Worm (Caenorhabditis elegans): Measurements from ENCODE around the gene F36H5.17.
"Not testable (repeated sequence)": the region's sequence is repeated elsewhere in the genome, so short reads cannot be mapped to it uniquely, and the experiment has no call there.

F36H5.17 gene

DNA sequence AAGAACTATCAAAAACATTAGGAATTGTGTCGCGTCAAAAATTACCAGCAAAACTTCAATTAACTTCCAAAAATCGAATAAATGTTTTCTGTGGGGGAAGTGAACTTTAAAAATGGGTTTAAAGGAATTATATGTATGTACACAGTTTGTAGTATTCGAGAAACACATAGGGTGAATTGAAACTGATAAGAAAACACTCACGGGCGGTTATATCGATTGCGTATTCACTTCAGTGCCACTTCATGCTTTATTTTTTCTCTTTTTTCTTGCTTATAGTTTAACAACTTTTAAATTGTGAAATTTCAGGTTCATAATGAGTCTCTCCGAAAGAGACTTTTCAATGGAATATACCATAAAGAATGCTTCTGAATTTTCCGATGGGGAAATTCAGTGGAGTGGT is 19.3 kb upstream of the F36H5.17 start, which contains the start of gene F36H5.14:
F36H5.14 (plus strand) TSS at position 301 of the 400 bp plus-strand sequence.
- not testable (repeated sequence) for TF ChIP-seq R02D3.7, nhr-77, gmeb-1 (tag; optimal IDR thresholded peaks at IDR 0.05)

DNA sequence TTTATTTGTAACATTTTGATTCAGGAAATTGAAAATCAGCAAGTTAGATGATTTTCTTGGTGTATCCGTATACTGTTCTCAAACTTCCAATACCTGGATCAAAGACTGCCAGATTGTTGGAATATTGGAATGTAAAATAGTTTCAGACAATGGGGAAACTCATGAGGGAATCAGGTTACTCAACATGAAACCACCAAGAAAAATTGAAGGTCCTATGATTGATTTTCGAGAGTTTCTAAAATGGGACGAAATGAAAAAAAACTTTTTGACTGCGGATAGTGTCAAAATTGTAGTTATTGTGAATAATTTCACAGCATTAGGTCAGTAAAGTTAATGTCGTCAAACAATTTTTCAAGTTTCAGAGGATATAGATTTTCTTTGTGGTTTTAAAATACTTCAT is 15.8 kb upstream of the F36H5.17 start, which contains the start of gene math-3:
math-3 (plus strand) TSS at position 301 of the 400 bp plus-strand sequence.
- no peak for TF ChIP-seq nhr-23 (tag; optimal IDR thresholded peaks at IDR 0.05)
- TF ChIP-seq lin-13 (GFP tag; optimal IDR thresholded peaks at IDR 0.05), result no peak
- no peak for TF ChIP-seq alr-1 (tag; optimal IDR thresholded peaks at IDR 0.05)
- no peak for TF ChIP-seq unc-55 (GFP tag; optimal IDR thresholded peaks at IDR 0.05)
- TF ChIP-seq nhr-6 (tag; optimal IDR thresholded peaks at IDR 0.05), result no peak
- TF ChIP-seq R02D3.7 (tag; optimal IDR thresholded peaks at IDR 0.05), result no peak

DNA sequence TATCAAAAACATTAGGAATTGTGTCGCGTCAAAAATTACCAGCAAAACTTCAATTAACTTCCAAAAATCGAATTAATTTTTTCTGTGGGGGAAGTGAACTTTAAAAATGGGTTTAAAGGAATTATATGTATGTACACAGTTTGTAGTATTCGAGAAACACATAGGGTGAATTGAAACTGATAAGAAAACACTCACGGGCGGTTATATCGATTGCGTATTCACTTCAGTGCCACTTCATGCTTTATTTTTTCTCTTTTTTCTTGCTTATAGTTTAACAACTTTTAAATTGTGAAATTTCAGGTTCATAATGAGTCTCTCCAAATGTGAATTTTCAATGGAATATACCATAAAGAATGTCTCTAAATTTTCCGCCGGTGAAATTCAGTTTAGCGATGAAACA is 15.4 kb upstream of the F36H5.17 start, which contains the start of gene math-26:
math-26 (plus strand) TSS at position 301 of the 400 bp plus-strand sequence.
- TF ChIP-seq snpc-4 (tag; optimal IDR thresholded peaks at IDR 0.05); Y55F3AM.14 (GFP tag; optimal IDR thresholded peaks at IDR 0.05); nhr-11 (tag; optimal IDR thresholded peaks at IDR 0.05): not testable (repeated sequence)

DNA sequence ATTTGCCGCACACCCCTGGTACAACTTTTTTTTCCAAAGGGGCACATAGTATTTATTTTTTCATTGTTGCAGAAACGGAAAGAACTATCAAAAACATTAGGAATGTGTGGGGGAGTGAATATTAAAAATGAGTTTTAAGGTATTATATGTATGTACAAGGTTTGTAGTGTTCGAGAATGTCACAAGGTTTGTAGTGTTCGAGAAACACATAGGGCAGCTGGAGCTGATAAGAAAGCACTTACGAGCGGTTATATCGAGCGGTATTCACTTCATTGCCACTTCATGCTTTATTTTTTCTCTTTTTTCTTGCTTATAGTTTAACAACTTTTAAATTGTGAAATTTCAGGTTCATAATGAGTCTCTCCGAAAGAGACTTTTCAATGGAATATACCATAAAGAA is 11.5 kb upstream of the F36H5.17 start:
- peak; percentile 34 for TF ChIP-seq fos-1 (tag; optimal IDR thresholded peaks at IDR 0.05)

DNA sequence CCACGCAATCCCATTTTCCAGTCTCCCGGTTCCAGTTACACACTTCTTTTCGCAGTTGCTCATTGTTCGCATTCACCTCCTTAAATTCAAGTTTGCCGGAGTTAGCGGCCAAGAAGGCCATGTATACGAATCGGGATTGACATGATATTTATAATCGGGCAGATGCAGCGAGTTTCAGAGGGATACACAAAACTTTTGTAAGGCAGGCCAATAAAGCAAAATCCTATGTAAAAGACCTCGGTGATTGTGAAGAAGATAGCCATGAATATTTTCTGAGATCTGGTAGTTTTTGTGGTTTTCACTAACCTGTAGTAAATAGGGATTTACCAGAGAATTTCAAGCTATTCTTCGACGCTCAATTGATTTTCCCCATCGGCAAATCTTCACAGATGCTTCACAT is 10.7 kb upstream of the F36H5.17 start:
- TF ChIP-seq ceh-82 (tag; optimal IDR thresholded peaks at IDR 0.05) (no peak), unc-62 (GFP tag; optimal IDR thresholded peaks at IDR 0.05) (no peak), nhr-77 (tag; optimal IDR thresholded peaks at IDR 0.05) (no peak), lin-13 (GFP tag; optimal IDR thresholded peaks at IDR 0.05) (no peak), R02D3.7 (tag; optimal IDR thresholded peaks at IDR 0.05) (no peak)

DNA sequence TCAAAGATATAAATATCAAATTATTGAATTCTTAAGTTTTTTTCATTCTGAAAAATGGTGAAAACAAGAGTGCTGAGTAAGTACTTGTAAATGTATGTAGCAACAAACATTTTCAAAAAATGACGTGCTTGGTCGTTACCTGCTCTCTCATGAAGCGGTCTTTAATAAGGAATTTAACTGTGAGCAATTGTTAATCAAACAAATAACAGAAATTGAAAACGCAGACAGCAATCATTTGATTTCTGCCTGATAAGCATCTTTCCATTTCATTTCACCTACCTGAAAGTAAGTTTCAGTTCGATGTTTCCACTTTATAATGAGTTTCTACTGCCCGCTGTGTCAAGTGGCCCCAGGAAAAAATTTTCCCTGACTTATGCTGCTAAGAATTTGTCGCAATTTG is 7.1 kb upstream of the F36H5.17 start, which contains the start of gene math-28:
math-28 (plus strand) TSS at position 301 of the 400 bp plus-strand sequence.
- no peak for TF ChIP-seq mab-5 (tag; optimal IDR thresholded peaks at IDR 0.05)
- TF ChIP-seq nhr-23 (tag; optimal IDR thresholded peaks at IDR 0.05), result no peak
- TF ChIP-seq lin-39 (tag; optimal IDR thresholded peaks at IDR 0.05), result no peak
- TF ChIP-seq nhr-12 (tag; optimal IDR thresholded peaks at IDR 0.05), result no peak
- no peak for TF ChIP-seq crh-2 (tag; optimal IDR thresholded peaks at IDR 0.05)
- TF ChIP-seq nhr-237 (tag; optimal IDR thresholded peaks at IDR 0.05), result no peak
- TF ChIP-seq ztf-4 (tag; optimal IDR thresholded peaks at IDR 0.05), result no peak
- TF ChIP-seq nhr-129 (tag; optimal IDR thresholded peaks at IDR 0.05), result no peak
- no peak for TF ChIP-seq unc-55 (GFP tag; optimal IDR thresholded peaks at IDR 0.05)
- no peak for TF ChIP-seq C34F6.9 (tag; optimal IDR thresholded peaks at IDR 0.05)
- TF ChIP-seq blmp-1 (tag; optimal IDR thresholded peaks at IDR 0.05; ENCODE audit: insufficient read depth), result no peak

DNA sequence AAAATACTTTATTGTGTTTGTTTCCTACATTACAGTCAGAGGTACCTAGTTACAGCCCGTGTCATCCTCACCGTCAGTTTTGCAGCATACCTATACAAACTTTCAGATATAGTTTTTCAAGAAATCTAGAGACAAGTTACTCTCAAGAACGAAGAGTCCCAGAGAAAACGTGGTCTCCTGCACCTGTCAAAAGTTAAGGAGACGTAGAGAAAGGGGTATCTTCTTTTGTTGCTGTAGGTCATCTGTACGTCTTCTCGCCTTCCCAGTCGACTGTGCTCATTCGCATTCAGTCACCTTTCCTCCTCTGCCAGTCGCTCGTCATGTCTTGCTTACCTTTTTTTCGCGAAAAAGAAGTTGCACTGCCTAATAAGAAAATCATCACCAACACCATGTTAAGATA is 5.6 kb upstream of the F36H5.17 start, which contains the start of gene F36H5.4:
F36H5.4 (plus strand) TSS at position 301 of the 400 bp plus-strand sequence.
- TF ChIP-seq nhr-77 (tag; optimal IDR thresholded peaks at IDR 0.05) (no peak), sma-9 (GFP tag; optimal IDR thresholded peaks at IDR 0.05) (no peak), sma-9 (tag; optimal IDR thresholded peaks at IDR 0.05) (no peak), nhr-23 (tag; optimal IDR thresholded peaks at IDR 0.05) (no peak), F13H6.1 (tag; optimal IDR thresholded peaks at IDR 0.05) (no peak), ceh-16 (tag; optimal IDR thresholded peaks at IDR 0.05) (no peak), Y55F3AM.14 (GFP tag; optimal IDR thresholded peaks at IDR 0.05) (no peak), nhr-25 (tag; optimal IDR thresholded peaks at IDR 0.05) (no peak), C34F6.9 (tag; optimal IDR thresholded peaks at IDR 0.05) (no peak), nhr-6 (tag; optimal IDR thresholded peaks at IDR 0.05) (no peak), crh-2 (tag; optimal IDR thresholded peaks at IDR 0.05) (no peak), elt-3 (tag; optimal IDR thresholded peaks at IDR 0.05) (no peak), R02D3.7 (tag; optimal IDR thresholded peaks at IDR 0.05) (no peak), sem-4 (tag; optimal IDR thresholded peaks at IDR 0.05) (no peak), ama-1 (optimal IDR thresholded peaks at IDR 0.05) (no peak), sma-3 (GFP tag; optimal IDR thresholded peaks at IDR 0.05) (no peak), fos-1 (tag; optimal IDR thresholded peaks at IDR 0.05) (no peak), nhr-21 (tag; optimal IDR thresholded peaks at IDR 0.05) (no peak), lin-39 (tag; optimal IDR thresholded peaks at IDR 0.05) (no peak), nhr-12 (tag; optimal IDR thresholded peaks at IDR 0.05) (no peak), nhr-129 (tag; optimal IDR thresholded peaks at IDR 0.05) (no peak)
